Fruit fly (Drosophila melanogaster): Measurements from ENCODE around the gene CG43057.

The CG43057 gene

DNA sequence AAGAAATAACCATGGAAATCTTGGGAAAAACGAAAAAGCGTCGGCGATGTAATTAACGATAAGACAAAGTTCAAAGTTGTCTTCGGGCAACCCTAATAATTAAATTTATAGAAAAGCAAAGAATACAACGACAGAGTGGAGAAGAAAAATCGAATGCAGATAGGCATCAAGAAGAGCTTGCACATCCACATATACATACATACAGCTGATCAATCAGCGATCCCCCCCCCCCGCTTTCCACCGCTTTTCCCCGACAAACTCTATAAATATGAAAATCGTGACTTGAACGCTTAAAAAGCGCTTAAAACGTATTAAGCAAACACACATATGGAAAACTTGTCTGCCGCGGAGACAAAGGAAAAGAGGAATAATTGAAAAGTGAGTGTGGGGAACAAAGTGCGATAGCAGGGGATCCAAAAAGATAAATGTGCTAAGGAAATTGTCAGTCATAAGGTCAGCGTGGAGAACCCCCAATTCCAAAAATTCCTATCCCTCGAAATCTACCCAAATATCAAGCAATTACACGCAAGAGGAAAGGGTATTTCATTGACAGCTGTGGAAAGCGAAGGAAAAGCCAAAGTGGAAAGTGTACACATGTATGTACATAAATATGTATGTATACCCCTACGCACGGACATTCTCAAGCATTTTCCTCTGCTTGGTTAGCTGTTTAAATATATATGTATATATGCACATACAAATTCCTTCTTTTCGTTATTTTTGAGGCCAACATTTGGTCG lies 45.7 kb upstream of the CG43057 start (continued):
- TF ChIP-seq Vsx1 (GFP tag; optimal IDR thresholded peaks at IDR 0.05) (no peak), CG3726 (GFP tag; IDR thresholded peaks at IDR 0.05) (no peak), MBD-R2 (GFP tag; IDR thresholded peaks at IDR 0.05) (no peak), BtbVII (GFP tag; optimal IDR thresholded peaks at IDR 0.05) (no peak), crol (GFP tag; IDR thresholded peaks at IDR 0.05) (peak; percentile 78), CG2712 (tag; optimal IDR thresholded peaks at IDR 0.05) (peak; percentile 3), CG17359 (tag; optimal IDR thresholded peaks at IDR 0.05) (no peak), pros (GFP tag; optimal IDR thresholded peaks at IDR 0.05) (peak; percentile 56), CG15601 (tag; optimal IDR thresholded peaks at IDR 0.05) (peak; percentile 9), chm (GFP tag; IDR thresholded peaks at IDR 0.05) (0 out of 2 replicates have a peak, but pooled peaks have one; percentile 17), vvl (GFP tag; IDR thresholded peaks at IDR 0.05) (peak; percentile 46; the same call in 1 of the 2 replicates), CG12391 (tag; optimal IDR thresholded peaks at IDR 0.05) (no peak), CG12299 (tag; optimal IDR thresholded peaks at IDR 0.05) (no peak), CG18262 (tag; optimal IDR thresholded peaks at IDR 0.05) (peak; percentile 2), fu2 (GFP tag; optimal IDR thresholded peaks at IDR 0.05) (no peak), ara (GFP tag; IDR thresholded peaks at IDR 0.05) (peak; percentile 35; the same call in 1 of the 2 replicates), D (optimal IDR thresholded peaks at IDR 0.05) (no peak), D (GFP tag; optimal IDR thresholded peaks at IDR 0.05) (peak; percentile 1), row (GFP tag; IDR thresholded peaks at IDR 0.05) (no peak), ac (GFP tag; optimal IDR thresholded peaks at IDR 0.05) (peak; percentile 59), CG12659 (GFP tag; optimal IDR thresholded peaks at IDR 0.05) (no peak), CG33213 (GFP tag; optimal IDR thresholded peaks at IDR 0.05) (no peak), ssp (GFP tag; IDR thresholded peaks at IDR 0.05) (no peak), HmgD (GFP tag; optimal IDR thresholded peaks at IDR 0.05) (no peak), Hr39 (optimal IDR thresholded peaks at IDR 0.05) (no peak), CG2202 (tag; optimal IDR thresholded peaks at IDR 0.05) (peak; percentile 4), HLH4C (GFP tag; IDR thresholded peaks at IDR 0.05; ENCODE audit: partially characterized antibody) (no peak), twi (tag; optimal IDR thresholded peaks at IDR 0.05) (peak; percentile 68), Nf-YC (tag; optimal IDR thresholded peaks at IDR 0.05) (no peak), CG1603 (tag; optimal IDR thresholded peaks at IDR 0.05) (peak; percentile 14), Adf1 (GFP tag; IDR thresholded peaks at IDR 0.05) (no peak), grn (GFP tag; optimal IDR thresholded peaks at IDR 0.05) (peak; percentile 91), CG18619 (GFP tag; optimal IDR thresholded peaks at IDR 0.05) (no peak), cg (GFP tag; optimal IDR thresholded peaks at IDR 0.05) (peak; percentile 43), ase (GFP tag; IDR thresholded peaks at IDR 0.05) (no peak), usp (GFP tag; optimal IDR thresholded peaks at IDR 0.05) (no peak), disco-r (GFP tag; optimal IDR thresholded peaks at IDR 0.05) (no peak), pita (GFP tag; optimal IDR thresholded peaks at IDR 0.05) (no peak), mam (GFP tag; optimal IDR thresholded peaks at IDR 0.05) (no peak), CG14710 (tag; optimal IDR thresholded peaks at IDR 0.05) (no peak), CHES-1-like (GFP tag; optimal IDR thresholded peaks at IDR 0.05) (no peak), Ada2b (GFP tag; IDR thresholded peaks at IDR 0.05) (no peak), CG7745 (tag; optimal IDR thresholded peaks at IDR 0.05) (peak; percentile 91), sens (GFP tag) (peak; percentile 78), kay (GFP tag; optimal IDR thresholded peaks at IDR 0.05) (no peak), phol (tag; optimal IDR thresholded peaks at IDR 0.05) (no peak), crc (GFP tag; optimal IDR thresholded peaks at IDR 0.05) (no peak), ranshi (GFP tag; IDR thresholded peaks at IDR 0.05) (no peak), CG4820 (GFP tag; optimal IDR thresholded peaks at IDR 0.05) (no peak), esg (GFP tag; conservative IDR thresholded peaks at IDR 0.05) (no peak), tx (GFP tag; optimal IDR thresholded peaks at IDR 0.05) (no peak)

Measured in whole organism, embryonic.